Fruit fly (Drosophila melanogaster) Kc167 (cell line): Measurements from ENCODE around the gene PK2-R1.

ENCODE experiments used
- Myc ChIP-seq: fragments of >200 bp; optimal IDR thresholded peaks from 2 replicates; lab custom pipeline; 2017; ENCODE audit warnings: missing external identifiers
- Sin3A ChIP-seq: fragments of >200 bp; optimal IDR thresholded peaks from 2 replicates; lab custom pipeline; 2018; ENCODE audit warnings: missing external identifiers
- h ChIP-seq: fragments of >200 bp; optimal IDR thresholded peaks from 3 replicates; lab custom pipeline; 2018; ENCODE audit warnings: missing external identifiers
- insv ChIP-seq: fragments of >200 bp; optimal IDR thresholded peaks from 3 replicates; lab custom pipeline; 2018; ENCODE audit warnings: missing external identifiers
- psq ChIP-seq: fragments of >200 bp; optimal IDR thresholded peaks from 2 replicates; lab custom pipeline; 2017; ENCODE audit warnings: missing external identifiers
- ttk ChIP-seq: sonication (Bioruptor generic); optimal IDR thresholded peaks from 2 replicates; lab custom pipeline; 2017; ENCODE audit warnings: missing external identifiers

dm6 chr3R:13363347-13363994 is 25.3 kb downstream of the PK2-R1 start:
- no peak for TF ChIP-seq ttk
- TF ChIP-seq psq (lab: Kevin White, UChicago) = no peak
- TF ChIP-seq h (lab: Kevin White, UChicago) = no peak
- TF ChIP-seq Myc (lab: Kevin White, UChicago) = no peak
- no peak for TF ChIP-seq Sin3A
- TF ChIP-seq insv (lab: Kevin White, UChicago) = no peak
